Fruit fly (Drosophila melanogaster) whole organism, pupa: ENCODE measurements around the gene CG14453.
A peak's percentile ranks its signal among the peaks of the same experiment; 100 is the strongest.

Experiments
- CG10348 ChIP-seq: fragments of 200-800 bp; sonication (Bioruptor generic); IDR thresholded peaks from 2 replicates; pipeline ENCODE4 v1.3.6; 2022; ENCODE audit warnings: missing biosample characterization, missing genetic modification characterization
- CG12605 ChIP-seq: fragments of 200-800 bp; sonication (Bioruptor generic); IDR thresholded peaks from 2 replicates; pipeline ENCODE4 v1.3.6; 2022; ENCODE audit warnings: missing biosample characterization, missing genetic modification characterization
- CG13204 ChIP-seq: fragments of 200-800 bp; sonication (Bioruptor generic); optimal IDR thresholded peaks from 2 replicates; lab custom pipeline; 2018; ENCODE audit warnings: missing biosample characterization, mild to moderate bottlenecking, missing genetic modification characterization, moderate library complexity
- CG14655 ChIP-seq: fragments of 200-800 bp; sonication (Bioruptor generic); optimal IDR thresholded peaks from 3 replicates; lab custom pipeline; 2017; ENCODE audit warnings: mild to moderate bottlenecking, missing biosample characterization, missing genetic modification reagents, missing genetic modification characterization
- CG15710 ChIP-seq: fragments of 200-800 bp; sonication (Bioruptor generic); optimal IDR thresholded peaks from 2 replicates; lab custom pipeline; 2018; ENCODE audit warnings: missing biosample characterization, mild to moderate bottlenecking, missing genetic modification characterization, moderate library complexity
- CG17806 ChIP-seq: fragments of 200-800 bp; sonication (Bioruptor generic); optimal IDR thresholded peaks from 2 replicates; lab custom pipeline; 2018; ENCODE audit warnings: missing biosample characterization, mild to moderate bottlenecking, missing genetic modification characterization, moderate library complexity
- CG32121 ChIP-seq: fragments of 200-800 bp; sonication (Bioruptor generic); IDR thresholded peaks from 2 replicates; pipeline ENCODE4 v1.3.6; 2022; ENCODE audit warnings: missing biosample characterization, missing genetic modification characterization
- CG34367 ChIP-seq: fragments of 200-800 bp; sonication (Bioruptor generic); optimal IDR thresholded peaks from 2 replicates; lab custom pipeline; 2018; ENCODE audit warnings: missing biosample characterization, mild to moderate bottlenecking, missing genetic modification characterization
- CG4496 ChIP-seq: fragments of 200-800 bp; sonication (Bioruptor generic); IDR thresholded peaks from 3 replicates; pipeline ENCODE4 v1.3.6; 2022; ENCODE audit warnings: missing biosample characterization, missing genetic modification characterization
- CG8159 ChIP-seq: fragments of 200-800 bp; sonication (Bioruptor generic); optimal IDR thresholded peaks from 3 replicates; lab custom pipeline; 2018; ENCODE audit warnings: missing biosample characterization, mild to moderate bottlenecking, missing genetic modification characterization, moderate library complexity
- CG8301 ChIP-seq: fragments of 200-800 bp; sonication (Bioruptor generic); optimal IDR thresholded peaks from 2 replicates; lab custom pipeline; 2018; ENCODE audit warnings: missing biosample characterization, mild to moderate bottlenecking, missing genetic modification characterization
- CG9948 ChIP-seq: fragments of 200-800 bp; sonication (Bioruptor generic); optimal IDR thresholded peaks from 2 replicates; lab custom pipeline; 2018; ENCODE audit warnings: missing biosample characterization, mild to moderate bottlenecking, missing genetic modification characterization, moderate library complexity
- D1 ChIP-seq: fragments of 200-800 bp; sonication (Bioruptor generic); optimal IDR thresholded peaks from 2 replicates; lab custom pipeline; 2018; ENCODE audit warnings: missing biosample characterization, mild to moderate bottlenecking, missing genetic modification characterization, moderate library complexity
- EcR ChIP-seq: fragments of 200-800 bp; sonication (Bioruptor generic); optimal IDR thresholded peaks from 3 replicates; lab custom pipeline; 2019; ENCODE audit warnings: missing biosample characterization, missing genetic modification characterization, mild to moderate bottlenecking, moderate library complexity, missing genetic modification reagents
- Ets98B ChIP-seq: fragments of 200-800 bp; sonication (Bioruptor generic); IDR thresholded peaks from 2 replicates; pipeline ENCODE4 v1.3.6; 2022; ENCODE audit warnings: missing biosample characterization, missing genetic modification characterization
- Pif1A ChIP-seq: fragments of 200-800 bp; sonication (Bioruptor generic); optimal IDR thresholded peaks from 3 replicates; lab custom pipeline; 2016; ENCODE audit warnings: missing biosample characterization, missing genetic modification characterization
- Pif1B ChIP-seq: fragments of 200-800 bp; sonication (Bioruptor generic); optimal IDR thresholded peaks from 3 replicates; lab custom pipeline; 2016; ENCODE audit warnings: missing biosample characterization, missing genetic modification characterization
- Snoo ChIP-seq: fragments of 200-800 bp; sonication (Bioruptor generic); optimal IDR thresholded peaks from 3 replicates; lab custom pipeline; 2017; ENCODE audit warnings: missing biosample characterization, mild to moderate bottlenecking, missing genetic modification characterization, inconsistent platforms
- gl ChIP-seq: fragments of 200-800 bp; sonication (Bioruptor generic); optimal IDR thresholded peaks from 2 replicates; lab custom pipeline; 2018; ENCODE audit warnings: missing biosample characterization, mild to moderate bottlenecking, missing genetic modification characterization
- rn ChIP-seq: fragments of 200-800 bp; sonication (Bioruptor generic); IDR thresholded peaks from 2 replicates; pipeline ENCODE4 v1.3.6; 2022; ENCODE audit warnings: missing biosample characterization, missing genetic modification characterization

Gene CG14453

dm6 chr3L:22649096-22649495, 44.8 kb upstream of the CG14453 start, which contains the start of gene CG33771:
TSS of gene CG33771 (plus strand) at chr3L:22649396.
- no peak for TF ChIP-seq Ets98B (GFP tag; lab: Robert Waterston, UW)
- no peak for TF ChIP-seq CG32121
- TF ChIP-seq Pif1A, result no peak
- TF ChIP-seq CG9948 (tag; lab: Kevin White, UChicago), result no peak
- TF ChIP-seq Snoo (tag; lab: Kevin White, UChicago), result no peak
- TF ChIP-seq CG8301 (tag; lab: Kevin White, UChicago), result no peak
- no peak for TF ChIP-seq CG13204 (GFP tag; lab: Kevin White, UChicago)
- TF ChIP-seq CG34367, result no peak
- no peak for TF ChIP-seq CG14655 (GFP tag; lab: Kevin White, UChicago)
- no peak for TF ChIP-seq Pif1B
- TF ChIP-seq CG10348, result no peak
- no peak for TF ChIP-seq gl (tag; lab: Kevin White, UChicago)
- TF ChIP-seq, all 21 proteins: peak for 0

dm6 chr3L:22652425-22652824, 41.5 kb upstream of the CG14453 start, which contains the start of gene CG33772:
TSS of gene CG33772 (minus strand) at chr3L:22652525.
- TF ChIP-seq Snoo (tag; lab: Kevin White, UChicago), result no peak
- TF ChIP-seq Pif1B, result no peak
- no peak for TF ChIP-seq CG8159 (tag; lab: Kevin White, UChicago)
- TF ChIP-seq rn (GFP tag; lab: Robert Waterston, UW), result no peak
- no peak for TF ChIP-seq CG12605
- no peak for TF ChIP-seq CG15710 (tag; lab: Kevin White, UChicago)
- TF ChIP-seq CG32121, result no peak

dm6 chr3L:22665110-22665509, 28.8 kb upstream of the CG14453 start:
- TF ChIP-seq CG9948 (tag; lab: Kevin White, UChicago) (peak; percentile 16), CG8159 (tag; lab: Kevin White, UChicago) (peak; percentile 28), D1 (tag; lab: Kevin White, UChicago) (no peak), Pif1A (no peak), CG12605 (no peak), Ets98B (GFP tag; lab: Robert Waterston, UW) (no peak), CG10348 (no peak), Snoo (tag; lab: Kevin White, UChicago) (no peak), rn (GFP tag; lab: Robert Waterston, UW) (no peak), CG34367 (no peak)
- TF ChIP-seq, all 21 proteins: peak for 2

- TF ChIP-seq CG32121 (no peak), CG15710 (tag; lab: Kevin White, UChicago) (no peak), Snoo (tag; lab: Kevin White, UChicago) (no peak), CG17806 (tag; lab: Kevin White, UChicago) (no peak), Pif1B (no peak), CG8159 (tag; lab: Kevin White, UChicago) (no peak), D1 (tag; lab: Kevin White, UChicago) (no peak), CG14655 (GFP tag; lab: Kevin White, UChicago) (no peak), CG8301 (tag; lab: Kevin White, UChicago) (no peak), CG13204 (GFP tag; lab: Kevin White, UChicago) (no peak), CG10348 (no peak), gl (tag; lab: Kevin White, UChicago) (no peak), rn (GFP tag; lab: Robert Waterston, UW) (no peak), CG9948 (tag; lab: Kevin White, UChicago) (no peak), EcR (GFP tag; lab: Kevin White, UChicago) (no peak), CG34367 (no peak)
These were observed 24.4 kb upstream of the CG14453 start, which contains the start of gene Jhbp6 for dm6 chr3L:22669275-22670006. TSS of gene Jhbp6 (plus strand) at chr3L:22669956.

dm6 chr3L:22670174-22670573, 23.7 kb upstream of the CG14453 start:
- no peak for TF ChIP-seq CG14655 (GFP tag; lab: Kevin White, UChicago)
- no peak for TF ChIP-seq Pif1B
- TF ChIP-seq CG8301 (tag; lab: Kevin White, UChicago), result no peak
- no peak for TF ChIP-seq D1 (tag; lab: Kevin White, UChicago)
- no peak for TF ChIP-seq CG12605
- no peak for TF ChIP-seq gl (tag; lab: Kevin White, UChicago)
- no peak for TF ChIP-seq CG32121
- TF ChIP-seq CG10348, result no peak
- TF ChIP-seq CG4496 (GFP tag; lab: Robert Waterston, UW), result no peak
- TF ChIP-seq CG15710 (tag; lab: Kevin White, UChicago), result no peak
- TF ChIP-seq Ets98B (GFP tag; lab: Robert Waterston, UW), result no peak
- no peak for TF ChIP-seq CG13204 (GFP tag; lab: Kevin White, UChicago)
- TF ChIP-seq CG9948 (tag; lab: Kevin White, UChicago), result no peak
- TF ChIP-seq Snoo (tag; lab: Kevin White, UChicago), result no peak

dm6 chr3L:22671699-22672276, 22.1 kb upstream of the CG14453 start:
- TF ChIP-seq CG17806 (tag; lab: Kevin White, UChicago) (no peak), CG13204 (GFP tag; lab: Kevin White, UChicago) (no peak), CG9948 (tag; lab: Kevin White, UChicago) (no peak), gl (tag; lab: Kevin White, UChicago) (no peak), CG8301 (tag; lab: Kevin White, UChicago) (no peak), CG34367 (no peak), CG15710 (tag; lab: Kevin White, UChicago) (no peak), CG10348 (no peak)
